Worm (Caenorhabditis elegans) whole organism, L2 larva: ENCODE measurements around the gene srd-34.

Experiments
- elt-1 ChIP-seq: fragments of 150-350 bp; optimal IDR thresholded peaks from 2 replicates; lab custom pipeline; 2014; ENCODE audit warnings: missing biosample characterization, missing genetic modification characterization
- fos-1 ChIP-seq: fragments of 150-350 bp; optimal IDR thresholded peaks from 2 replicates; lab custom pipeline; 2014; ENCODE audit warnings: missing biosample characterization, missing genetic modification characterization
- nhr-6 ChIP-seq: fragments of 150-350 bp; optimal IDR thresholded peaks from 2 replicates; lab custom pipeline; 2014; ENCODE audit warnings: missing biosample characterization, missing genetic modification characterization
- sem-4 ChIP-seq: fragments of 150-350 bp; optimal IDR thresholded peaks from 2 replicates; lab custom pipeline; 2014; ENCODE audit warnings: missing biosample characterization, missing genetic modification reagents, missing genetic modification characterization
- skn-1 ChIP-seq: sonication (generic microtip); optimal IDR thresholded peaks from 2 replicates; lab custom pipeline; 2017; ENCODE audit warnings: missing biosample characterization, missing genetic modification characterization
- unc-55 ChIP-seq: fragments of 150-350 bp; sonication (generic microtip); optimal IDR thresholded peaks from 3 replicates; lab custom pipeline; 2014; ENCODE audit warnings: missing biosample characterization, missing genetic modification reagents, missing genetic modification characterization
- ztf-1 ChIP-seq: fragments of 200-800 bp; sonication (Bioruptor generic); conservative IDR thresholded peaks from 2 replicates; pipeline ENCODE4 v1.3.6; 2022; ENCODE audit warnings: missing genetic modification characterization, missing compliant biosample characterization
- ztf-11 ChIP-seq: sonication (generic microtip); optimal IDR thresholded peaks from 2 replicates; lab custom pipeline; 2017; ENCODE audit warnings: missing biosample characterization, missing genetic modification characterization

The srd-34 gene

ce11 chrV:10503011-10503410 lies 45.9 kb downstream of the srd-34 start, which contains the start of gene C35A5.11:
C35A5.11 (minus strand) TSS chrV:10503111.
- no peak for TF ChIP-seq unc-55 (GFP tag; lab: Kevin White, UChicago)

ce11 chrV:10501295-10501694 lies 47.6 kb downstream of the srd-34 start, which contains the start of gene C35A5.3:
C35A5.3 (minus strand) TSS chrV:10501395.
- TF ChIP-seq nhr-6 (tag; lab: Kevin White, UChicago), result no peak
- no peak for TF ChIP-seq elt-1 (tag; lab: Kevin White, UChicago)
- no peak for TF ChIP-seq unc-55 (GFP tag; lab: Kevin White, UChicago)
- no peak for TF ChIP-seq ztf-11
- no peak for TF ChIP-seq fos-1 (tag; lab: Kevin White, UChicago)
- TF ChIP-seq ztf-1 (GFP tag; lab: Robert Waterston, UW), result no peak
- TF ChIP-seq skn-1 (tag; lab: Kevin White, UChicago), result no peak
- no peak for TF ChIP-seq sem-4 (tag; lab: Kevin White, UChicago)
